Worm (Caenorhabditis elegans): Measurements from ENCODE around the gene nsph-3.1.

DNA sequence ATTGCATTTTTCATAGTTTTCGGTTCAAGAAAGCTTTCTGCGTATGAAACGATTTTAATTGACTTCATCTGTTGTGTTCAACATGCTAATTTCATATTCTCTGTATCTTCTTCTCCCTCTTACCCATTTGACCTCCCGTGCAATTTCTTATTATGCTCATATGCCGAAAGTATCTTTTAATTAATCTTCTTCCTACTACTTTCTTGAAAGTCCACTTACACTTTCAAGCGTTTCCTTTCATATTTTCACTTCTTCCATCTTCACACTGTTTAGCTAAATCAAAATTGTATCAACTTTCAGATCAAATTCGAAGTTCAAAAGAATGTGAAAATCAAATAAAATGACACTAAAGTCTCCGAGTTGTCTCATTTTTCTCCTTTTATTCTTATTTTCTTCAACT is 41.1 kb downstream of the nsph-3.1 start, which contains the start of gene F13H10.5:
- TF ChIP-seq snpc-4 (tag; optimal IDR thresholded peaks at IDR 0.05) (no peak), nhr-90 (tag; optimal IDR thresholded peaks at IDR 0.05; ENCODE audit: poor library complexity) (no peak)
